Fruit fly (Drosophila melanogaster): Measurements from ENCODE around the gene CG8892.

DNA sequence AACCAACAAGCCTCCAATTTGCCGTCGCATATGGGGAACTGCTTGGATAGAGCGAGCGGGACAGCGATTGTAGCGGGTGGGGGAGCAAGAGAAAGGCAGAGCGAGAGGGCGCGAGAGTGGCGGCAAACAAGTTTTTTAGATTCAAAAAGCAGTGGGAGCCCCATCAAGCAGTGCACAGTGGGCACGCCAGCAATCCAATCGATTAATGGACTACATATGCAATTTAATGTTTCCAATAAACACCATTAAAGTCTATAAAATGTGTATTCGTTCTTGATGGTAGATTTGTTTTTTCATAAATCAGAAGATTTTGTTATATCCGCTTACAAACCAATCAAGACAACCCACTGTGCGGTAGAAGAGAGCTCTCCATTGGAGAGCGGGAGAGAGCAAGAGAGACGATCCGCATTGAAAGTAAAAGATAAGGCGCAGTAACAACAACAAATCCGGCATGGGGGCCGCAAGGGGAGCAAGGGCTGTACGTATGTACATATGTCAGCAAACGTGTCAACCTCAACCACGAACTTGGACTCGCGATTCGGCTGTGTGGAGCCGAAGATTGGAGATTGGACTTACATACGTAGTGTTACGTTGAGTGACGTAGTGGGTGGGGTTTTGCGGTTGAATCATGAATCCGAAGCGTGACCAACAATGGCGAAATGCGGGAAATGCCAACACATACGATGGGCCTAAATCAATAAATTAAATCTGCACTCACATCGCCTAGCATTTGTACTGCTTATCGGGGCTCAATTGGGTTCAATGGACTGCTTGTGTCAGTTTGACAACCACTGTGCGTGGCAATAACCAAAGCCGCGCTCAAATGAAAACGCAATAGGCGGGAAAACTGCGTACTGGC is 16.2 kb upstream of the CG8892 start:
- peak; percentile 92 for TF ChIP-seq bab1 (GFP tag; optimal IDR thresholded peaks at IDR 0.05)
- peak; percentile 95 for TF ChIP-seq CG7101 (tag; optimal IDR thresholded peaks at IDR 0.05)
- TF ChIP-seq kay (GFP tag; ENCODE audit: borderline replicate concordance), result peak; percentile 47
- peak; percentile 92 for TF ChIP-seq CG1620 (GFP tag; optimal IDR thresholded peaks at IDR 0.05)
- peak; percentile 93 for TF ChIP-seq CG12768 (GFP tag; optimal IDR thresholded peaks at IDR 0.05)
- peak; percentile 79 for TF ChIP-seq Mnt (GFP tag; optimal IDR thresholded peaks at IDR 0.05)
- TF ChIP-seq tj (GFP tag; optimal IDR thresholded peaks at IDR 0.05), result peak; percentile 81
- peak; percentile 79 for TF ChIP-seq Crg-1 (GFP tag; optimal IDR thresholded peaks at IDR 0.05)
- TF ChIP-seq ovo (GFP tag; optimal IDR thresholded peaks at IDR 0.05), result peak; percentile 84

All from whole organism, adult.